Fruit fly (Drosophila melanogaster) whole organism, adult: ENCODE measurements around the gene CG18636.

ENCODE experiments used
- CG5204 ChIP-seq: fragments of 200-800 bp; sonication (Bioruptor generic); optimal IDR thresholded peaks from 2 replicates; lab custom pipeline; 2016; ENCODE audit warnings: missing biosample characterization, missing genetic modification characterization
- tj ChIP-seq: fragments of 200-800 bp; sonication (Bioruptor generic); optimal IDR thresholded peaks from 3 replicates; lab custom pipeline; 2017; ENCODE audit warnings: missing biosample characterization, mild to moderate bottlenecking, missing genetic modification characterization, moderate library complexity

DNA sequence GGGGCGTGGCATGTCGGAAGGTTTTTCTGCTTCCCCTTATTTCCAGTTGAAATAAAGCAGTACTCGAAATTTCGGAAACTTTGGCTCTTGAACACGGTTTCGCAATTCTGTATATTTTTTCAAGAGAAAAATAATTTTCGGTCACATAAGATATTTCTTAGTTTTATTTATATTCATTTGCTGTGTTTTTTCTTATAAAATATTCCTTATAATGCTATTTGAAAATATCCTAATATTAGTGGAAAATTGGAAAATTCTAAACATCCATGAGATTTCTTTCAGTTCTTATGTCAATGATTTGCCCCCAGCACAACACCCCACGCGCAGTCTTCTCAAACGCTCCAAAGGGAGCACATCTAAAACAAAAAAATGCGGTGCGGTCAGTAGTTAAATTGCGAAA, 23.9 kb downstream of the CG18636 start, which contains the start of gene CG4691:
- TF ChIP-seq CG5204 = no peak
- no peak for TF ChIP-seq tj (GFP tag; lab: Kevin White, UChicago)
